Fruit fly (Drosophila melanogaster): ENCODE results near the gene Scsalpha1.

Scsalpha1 gene

dm6 chr3L:3855194-3855980 lies 41.4 kb downstream of the Scsalpha1 start (continued):
- TF ChIP-seq ro (GFP tag; IDR thresholded peaks at IDR 0.05) (no peak), Atf6 (GFP tag; IDR thresholded peaks at IDR 0.05) (0 out of 2 replicates have a peak, but pooled peaks have one; percentile 17), stc (GFP tag; IDR thresholded peaks at IDR 0.05) (peak; percentile 50; the same call in 1 of the 2 replicates)

- peak; percentile 41 for TF ChIP-seq sd (tag; optimal IDR thresholded peaks at IDR 0.05)
- TF ChIP-seq Awh (GFP tag; IDR thresholded peaks at IDR 0.05): peak; percentile 82
- peak; percentile 53 for TF ChIP-seq sens (GFP tag)
- no peak for TF ChIP-seq pan (optimal IDR thresholded peaks at IDR 0.05)
- peak in 1 of 2 experiments; percentile 51 for TF ChIP-seq pan (GFP tag; optimal IDR thresholded peaks at IDR 0.05 in 1 of 2, IDR thresholded peaks at IDR 0.05 in 1 of 2)
- no peak for TF ChIP-seq CG2678 (tag; optimal IDR thresholded peaks at IDR 0.05)
- TF ChIP-seq Ada2b (GFP tag; IDR thresholded peaks at IDR 0.05): no peak
- no peak for TF ChIP-seq CG16779 (GFP tag; IDR thresholded peaks at IDR 0.05)
- no peak for TF ChIP-seq inv (GFP tag; IDR thresholded peaks at IDR 0.05; ENCODE audit: partially characterized antibody)
- TF ChIP-seq CG18262 (tag; optimal IDR thresholded peaks at IDR 0.05): no peak
- peak; percentile 17; the same call in 1 of the 2 replicates for TF ChIP-seq Rfx (GFP tag; IDR thresholded peaks at IDR 0.05)
- peak; percentile 9 for TF ChIP-seq PHDP (tag; optimal IDR thresholded peaks at IDR 0.05)
- TF ChIP-seq nerfin-2 (GFP tag; IDR thresholded peaks at IDR 0.05; ENCODE audit: partially characterized antibody): no peak
- TF ChIP-seq eyg (GFP tag; optimal IDR thresholded peaks at IDR 0.05): no peak
- peak; percentile 10 for TF ChIP-seq Hmr (GFP tag; optimal IDR thresholded peaks at IDR 0.05)
- TF ChIP-seq Med (GFP tag): peak; percentile 62
- no peak for TF ChIP-seq CkIIα-i1 (GFP tag; IDR thresholded peaks at IDR 0.05)
- TF ChIP-seq stc (GFP tag; IDR thresholded peaks at IDR 0.05): 0 out of 2 replicates have a peak, but pooled peaks have one; percentile 13
Measured at dm6 chr3L:3856004-3856403, 42.0 kb downstream of the Scsalpha1 start.

dm6 chr3L:3862504-3863380 lies 48.7 kb downstream of the Scsalpha1 start:
- TF ChIP-seq Hr39 (optimal IDR thresholded peaks at IDR 0.05) (no peak), CG17568 (GFP tag; optimal IDR thresholded peaks at IDR 0.05) (peak; percentile 38), pros (GFP tag; optimal IDR thresholded peaks at IDR 0.05) (no peak), CG3281 (GFP tag; optimal IDR thresholded peaks at IDR 0.05) (no peak), hbn (GFP tag; IDR thresholded peaks at IDR 0.05; ENCODE audit: partially characterized antibody) (no peak), zen2 (GFP tag; IDR thresholded peaks at IDR 0.05; ENCODE audit: partially characterized antibody) (no peak), CG4730 (GFP tag; IDR thresholded peaks at IDR 0.05) (no peak), Optix (GFP tag; IDR thresholded peaks at IDR 0.05) (peak; percentile 31; the same call in 1 of the 3 replicates), CG9437 (GFP tag; optimal IDR thresholded peaks at IDR 0.05) (peak; percentile 46), fru (optimal IDR thresholded peaks at IDR 0.05) (no peak), CG10654 (GFP tag; optimal IDR thresholded peaks at IDR 0.05) (peak; percentile 78), en (GFP tag; optimal IDR thresholded peaks at IDR 0.05) (peak; percentile 28), CG33213 (GFP tag; optimal IDR thresholded peaks at IDR 0.05) (peak; percentile 62), gsb (GFP tag; IDR thresholded peaks at IDR 0.05) (no peak), prd (optimal IDR thresholded peaks at IDR 0.05) (no peak), prd (GFP tag; IDR thresholded peaks at IDR 0.05) (peak; percentile 74; the same call in 2 of the 3 replicates), Blimp-1 (GFP tag; optimal IDR thresholded peaks at IDR 0.05) (peak; percentile 75), Mrtf (GFP tag; IDR thresholded peaks at IDR 0.05) (no peak), abd-A (tag; optimal IDR thresholded peaks at IDR 0.05) (no peak), CG14441 (GFP tag; IDR thresholded peaks at IDR 0.05) (0 out of 2 replicates have a peak, but pooled peaks have one; percentile 10), nmo (GFP tag; optimal IDR thresholded peaks at IDR 0.05) (peak; percentile 85), CG3847 (GFP tag; IDR thresholded peaks at IDR 0.05) (no peak), CG4328 (GFP tag; optimal IDR thresholded peaks at IDR 0.05) (no peak), stwl (tag; optimal IDR thresholded peaks at IDR 0.05) (peak; percentile 48), Lhr (GFP tag; optimal IDR thresholded peaks at IDR 0.05) (peak; percentile 55), D19B (GFP tag; optimal IDR thresholded peaks at IDR 0.05) (no peak)

All from whole organism, embryonic.